Worm (Caenorhabditis elegans) whole organism, L4 larva: ENCODE data around the gene C48B4.12.

ENCODE experiments used
- F10B5.3 ChIP-seq: sonication (generic microtip); optimal IDR thresholded peaks from 2 replicates; lab custom pipeline; 2016; ENCODE audit warnings: mild to moderate bottlenecking, missing genetic modification characterization, missing compliant biosample characterization
- F44E2.7 ChIP-seq: fragments of 200-800 bp; sonication (Bioruptor generic); IDR thresholded peaks from 2 replicates; pipeline ENCODE4 v2.1.2; 2022; ENCODE audit warnings: missing genetic modification characterization, missing compliant biosample characterization
- R02D3.7 ChIP-seq: fragments of 150-350 bp; sonication (generic microtip); optimal IDR thresholded peaks from 3 replicates; lab custom pipeline; 2014; ENCODE audit warnings: missing biosample characterization, missing genetic modification characterization
- Y105C5A.15 ChIP-seq: fragments of 200-800 bp; sonication (Bioruptor generic); IDR thresholded peaks from 2 replicates; pipeline ENCODE4 v1.3.6; 2022; ENCODE audit warnings: missing genetic modification characterization, missing compliant biosample characterization
- ZK337.2 ChIP-seq: fragments of 200-800 bp; sonication (Bioruptor generic); IDR thresholded peaks from 2 replicates; pipeline ENCODE4 v1.3.6; 2022; ENCODE audit warnings: missing genetic modification reagents, missing genetic modification characterization, missing compliant biosample characterization
- ceh-32 ChIP-seq: sonication (generic microtip); optimal IDR thresholded peaks from 2 replicates; lab custom pipeline; 2016; ENCODE audit warnings: mild to moderate bottlenecking, missing genetic modification characterization, missing compliant biosample characterization; ENCODE audit not compliant: poor library complexity
- ceh-82 ChIP-seq: sonication (generic microtip); optimal IDR thresholded peaks from 2 replicates; lab custom pipeline; 2017; ENCODE audit warnings: missing biosample characterization, missing genetic modification characterization
- ces-1 ChIP-seq: fragments of 150-350 bp; sonication (generic microtip); optimal IDR thresholded peaks from 4 replicates; lab custom pipeline; 2014; ENCODE audit warnings: missing biosample characterization, missing genetic modification reagents, missing genetic modification characterization
- daf-16 ChIP-seq, 3 experiments: sonication (generic microtip); optimal IDR thresholded peaks; 2 replicates each; lab custom pipeline; 2016 to 2017; ENCODE audit warnings: missing genetic modification characterization in 3 of 3, missing genetic modification reagents in 3 of 3, mild to moderate bottlenecking in 2 of 3, missing compliant biosample characterization in 2 of 3, missing biosample characterization in 1 of 3, moderate library complexity in 1 of 3
- dpl-1 ChIP-seq: fragments of 150-350 bp; optimal IDR thresholded peaks from 2 replicates; lab custom pipeline; 2014; ENCODE audit warnings: missing biosample characterization, missing genetic modification reagents, missing genetic modification characterization
- egl-43 ChIP-seq: fragments of 200-800 bp; sonication (Bioruptor generic); IDR thresholded peaks from 2 replicates; pipeline ENCODE4 v1.3.6; 2022; ENCODE audit warnings: missing genetic modification reagents, missing genetic modification characterization, missing compliant biosample characterization
- gei-8 ChIP-seq: fragments of 200-800 bp; sonication (Bioruptor generic); optimal IDR thresholded peaks from 2 replicates; lab custom pipeline; 2018; ENCODE audit warnings: mild to moderate bottlenecking, missing genetic modification characterization, missing compliant biosample characterization
- hif-1 ChIP-seq, 2 experiments: sonication (generic microtip); optimal IDR thresholded peaks; 2 replicates each; lab custom pipeline; 2016 to 2017; ENCODE audit warnings: missing compliant biosample characterization in 2 of 2, missing genetic modification characterization in 2 of 2, missing genetic modification reagents in 2 of 2, missing genotype in 2 of 2, mild to moderate bottlenecking in 1 of 2
- hlh-30 ChIP-seq: sonication (generic microtip); optimal IDR thresholded peaks from 2 replicates; lab custom pipeline; 2017; ENCODE audit warnings: antibody characterized with exemption, mild to moderate bottlenecking, missing genetic modification characterization, missing compliant biosample characterization; ENCODE audit not compliant: insufficient read depth
- hmg-1.1 ChIP-seq: fragments of 200-800 bp; sonication (Bioruptor generic); IDR thresholded peaks from 2 replicates; pipeline ENCODE4 v1.3.6; 2022; ENCODE audit warnings: missing genetic modification reagents, missing genetic modification characterization, missing compliant biosample characterization
- lim-7 ChIP-seq: fragments of 200-800 bp; sonication (Bioruptor generic); IDR thresholded peaks from 2 replicates; pipeline ENCODE4 v1.3.6; 2022; ENCODE audit warnings: missing genetic modification characterization, missing compliant biosample characterization
- lin-13 ChIP-seq: fragments of 150-350 bp; optimal IDR thresholded peaks from 2 replicates; lab custom pipeline; 2014; ENCODE audit warnings: missing biosample characterization, missing genetic modification reagents, missing genetic modification characterization
- lin-38 ChIP-seq: fragments of 200-800 bp; sonication (Bioruptor generic); IDR thresholded peaks from 2 replicates; pipeline ENCODE4 v1.3.6; 2022; ENCODE audit warnings: missing genetic modification reagents, missing genetic modification characterization, missing compliant biosample characterization
- madf-5 ChIP-seq, 2 experiments: fragments of 200-800 bp; sonication (Bioruptor generic); IDR thresholded peaks; 2 replicates each; pipeline ENCODE4 v1.3.6; 2022; ENCODE audit warnings: missing compliant biosample characterization in 2 of 2, missing genetic modification characterization in 2 of 2
- madf-9 ChIP-seq: fragments of 200-800 bp; sonication (Bioruptor generic); conservative IDR thresholded peaks from 2 replicates; pipeline ENCODE4 v1.3.6; 2022; ENCODE audit warnings: missing genetic modification reagents, missing genetic modification characterization, missing compliant biosample characterization
- nhr-11 ChIP-seq: fragments of 150-350 bp; optimal IDR thresholded peaks from 2 replicates; lab custom pipeline; 2014; ENCODE audit warnings: missing biosample characterization, missing genetic modification characterization
- nhr-237 ChIP-seq: sonication (generic microtip); optimal IDR thresholded peaks from 2 replicates; lab custom pipeline; 2017; ENCODE audit warnings: missing biosample characterization, missing genetic modification characterization
- nhr-25 ChIP-seq: sonication (generic microtip); optimal IDR thresholded peaks from 2 replicates; lab custom pipeline; 2017; ENCODE audit warnings: missing genetic modification characterization, mild to moderate bottlenecking, missing compliant biosample characterization, antibody characterized with exemption, moderate library complexity, borderline replicate concordance; ENCODE audit not compliant: insufficient read depth
- nhr-42 ChIP-seq: fragments of 200-800 bp; sonication (Bioruptor generic); IDR thresholded peaks from 2 replicates; pipeline ENCODE4 v1.3.6; 2022; ENCODE audit warnings: missing genetic modification characterization, missing compliant biosample characterization
- php-3 ChIP-seq: fragments of 200-800 bp; sonication (Bioruptor generic); IDR thresholded peaks from 2 replicates; pipeline ENCODE4 v1.3.6; 2022; ENCODE audit warnings: missing genetic modification reagents, missing genetic modification characterization, missing compliant biosample characterization
- rbr-2 ChIP-seq: sonication (generic microtip); optimal IDR thresholded peaks from 2 replicates; lab custom pipeline; 2016; ENCODE audit warnings: missing genotype, missing genetic modification characterization, missing compliant biosample characterization
- spr-3 ChIP-seq: fragments of 200-800 bp; sonication (Bioruptor generic); optimal IDR thresholded peaks from 2 replicates; lab custom pipeline; 2018; ENCODE audit warnings: mild to moderate bottlenecking, missing genetic modification characterization, missing compliant biosample characterization
- tra-1 ChIP-seq: fragments of 200-800 bp; sonication (Bioruptor generic); IDR thresholded peaks from 2 replicates; pipeline ENCODE4 v1.3.6; 2022; ENCODE audit warnings: missing genetic modification reagents, missing genetic modification characterization, missing compliant biosample characterization
- unc-62 ChIP-seq, 3 experiments: fragments of 150-350 bp in 1 of 3; sonication (generic microtip); optimal IDR thresholded peaks in 2 of 3; peaks in 1 of 3; 1 replicate in 1 of 3; 2 replicates in 2 of 3; lab custom pipeline; 2014 to 2017; ENCODE audit warnings: missing biosample characterization in 3 of 3, missing genetic modification characterization in 3 of 3, missing genetic modification reagents in 3 of 3, missing genotype in 1 of 3
- vab-7 ChIP-seq: fragments of 200-800 bp; sonication (Bioruptor generic); IDR thresholded peaks from 2 replicates; pipeline ENCODE4 v1.3.6; 2022; ENCODE audit warnings: missing genetic modification reagents, missing genetic modification characterization, missing compliant biosample characterization

Gene C48B4.12

ce11 chrIII:9595563-9595962 lies 1.6 kb upstream of the C48B4.12 start, which contains the start of gene rom-2:
Gene rom-2 (minus strand): TSS chrIII:9595663.
- TF ChIP-seq F10B5.3 (tag; lab: Kevin White, UChicago) = no peak
- TF ChIP-seq ces-1 = no peak
- TF ChIP-seq dpl-1 (GFP tag; lab: Kevin White, UChicago) = no peak
- no peak for TF ChIP-seq ceh-32 (tag; lab: Kevin White, UChicago)
- no peak for TF ChIP-seq spr-3 (GFP tag; lab: Kevin White, UChicago)
- no peak for TF ChIP-seq F44E2.7 (GFP tag; lab: Robert Waterston, UW)
- no peak for TF ChIP-seq nhr-42
- TF ChIP-seq, all 104 proteins: peak for 0

ce11 chrIII:9598168-9598567 lies 1.0 kb downstream of the C48B4.12 start, which contains the start of gene F58A4.1:
Gene F58A4.1 (plus strand): TSS chrIII:9598468.
- TF ChIP-seq daf-16 (GFP tag; optimal IDR thresholded peaks at IDR 0.05; lab: Kevin White, UChicago) = no peak
- TF ChIP-seq daf-16 (tag; optimal IDR thresholded peaks at IDR 0.05; lab: Kevin White, UChicago) = no peak
- no peak for TF ChIP-seq egl-43 (GFP tag; lab: Robert Waterston, UW)
- TF ChIP-seq madf-9 (GFP tag; lab: Robert Waterston, UW) = no peak
- TF ChIP-seq ceh-82 (tag; lab: Kevin White, UChicago) = no peak
- TF ChIP-seq tra-1 (GFP tag; lab: Robert Waterston, UW) = no peak
- no peak for TF ChIP-seq lin-38 (GFP tag; lab: Robert Waterston, UW)
- TF ChIP-seq lin-13 = no peak
- TF ChIP-seq nhr-11 (tag; lab: Kevin White, UChicago) = no peak
- TF ChIP-seq ZK337.2 = no peak
- TF ChIP-seq ces-1 = no peak
- no peak for TF ChIP-seq R02D3.7 (tag; lab: Kevin White, UChicago)
- TF ChIP-seq Y105C5A.15 (GFP tag; lab: Robert Waterston, UW) = no peak
- TF ChIP-seq ceh-32 (tag; lab: Kevin White, UChicago) = no peak
- TF ChIP-seq, all 104 proteins: peak for 0

- TF ChIP-seq lim-7 (no peak), hlh-30 (tag; lab: Kevin White, UChicago) (no peak)
These were observed 3.5 kb downstream of the C48B4.12 start, which contains the start of gene F58A4.2 for ce11 chrIII:9600645-9601044. Gene F58A4.2 (minus strand): TSS chrIII:9600745.

- peak in 1 of 2 experiments; percentile 43 for TF ChIP-seq unc-62 (GFP tag; optimal IDR thresholded peaks at IDR 0.05 in 1 of 2; lab: Kevin White, UChicago)
- no peak for TF ChIP-seq unc-62 (tag; optimal IDR thresholded peaks at IDR 0.05; lab: Kevin White, UChicago)
- no peak for TF ChIP-seq madf-9 (GFP tag; lab: Robert Waterston, UW)
- TF ChIP-seq nhr-25 (tag; lab: Kevin White, UChicago) = no peak
- no peak for TF ChIP-seq vab-7 (GFP tag; lab: Robert Waterston, UW)
These were observed 11.5 kb downstream of the C48B4.12 start, which contains the start of gene clec-161 for ce11 chrIII:9608650-9609049. Gene clec-161 (minus strand): TSS chrIII:9608750.

ce11 chrIII:9612097-9612496 lies 15.0 kb downstream of the C48B4.12 start, which contains the start of gene bbs-4:
Gene bbs-4 (minus strand): TSS chrIII:9612197.
- TF ChIP-seq rbr-2 (tag; lab: Kevin White, UChicago) = no peak
- TF ChIP-seq madf-5 (GFP tag; IDR thresholded peaks at IDR 0.05; lab: Robert Waterston, UW) = no peak
- TF ChIP-seq F10B5.3 (tag; lab: Kevin White, UChicago) = no peak
- no peak for TF ChIP-seq gei-8 (GFP tag; lab: Kevin White, UChicago)
- no peak for TF ChIP-seq unc-62 (GFP tag; optimal IDR thresholded peaks at IDR 0.05 in 1 of 2; lab: Kevin White, UChicago)
- no peak for TF ChIP-seq unc-62 (tag; optimal IDR thresholded peaks at IDR 0.05; lab: Kevin White, UChicago)
- TF ChIP-seq hlh-30 (tag; lab: Kevin White, UChicago) = no peak
- TF ChIP-seq nhr-237 (tag; lab: Kevin White, UChicago) = no peak
- no peak for TF ChIP-seq php-3
- TF ChIP-seq hif-1 (tag; optimal IDR thresholded peaks at IDR 0.05; lab: Kevin White, UChicago) = no peak
- TF ChIP-seq hmg-1.1 = no peak
- TF ChIP-seq, all 104 proteins: peak for 0
